Worm (Caenorhabditis elegans): ENCODE data around the gene F47D12.3.
A peak's percentile ranks its signal among the peaks of the same experiment; 100 is the strongest.

The F47D12.3 gene

ce11 chrIII:6303114-6303647 is 4.9 kb downstream of the F47D12.3 start, which contains the start of gene F47D12.9 (continued):
- TF ChIP-seq ZK337.2 (GFP tag; IDR thresholded peaks at IDR 0.05), result no peak
- TF ChIP-seq F44E2.7 (GFP tag; IDR thresholded peaks at IDR 0.05), result no peak
- TF ChIP-seq mdt-29 (GFP tag; IDR thresholded peaks at IDR 0.05), result no peak
- TF ChIP-seq ces-1 (GFP tag; optimal IDR thresholded peaks at IDR 0.05), result no peak
- TF ChIP-seq zip-2 (tag; optimal IDR thresholded peaks at IDR 0.05), result peak; percentile 12
- TF ChIP-seq zip-11 (GFP tag; IDR thresholded peaks at IDR 0.05), result no peak
- no peak; the same call in none of the 2 replicates for TF ChIP-seq tra-1 (GFP tag; IDR thresholded peaks at IDR 0.05)
- TF ChIP-seq mes-2 (tag; optimal IDR thresholded peaks at IDR 0.05; ENCODE audit: poor library complexity, severe bottlenecking), result peak; percentile 71
- no peak for TF ChIP-seq dmd-8 (GFP tag; IDR thresholded peaks at IDR 0.05)
- TF ChIP-seq madf-5 (GFP tag; IDR thresholded peaks at IDR 0.05), result no peak
- no peak for TF ChIP-seq attf-4 (tag; optimal IDR thresholded peaks at IDR 0.05)
- TF ChIP-seq ceh-28 (tag; optimal IDR thresholded peaks at IDR 0.05), result no peak
- TF ChIP-seq F26F4.8 (GFP tag; conservative IDR thresholded peaks at IDR 0.05), result no peak
- TF ChIP-seq gei-8 (GFP tag; optimal IDR thresholded peaks at IDR 0.05), result peak; percentile 32
- TF ChIP-seq egl-43 (GFP tag; IDR thresholded peaks at IDR 0.05), result peak; percentile 56; the same call in 1 of the 2 replicates
- no peak for TF ChIP-seq vab-7 (GFP tag; IDR thresholded peaks at IDR 0.05)
- peak; percentile 18; the same call in 1 of the 2 replicates for TF ChIP-seq set-16 (GFP tag; IDR thresholded peaks at IDR 0.05)
- TF ChIP-seq nhr-10 (tag; optimal IDR thresholded peaks at IDR 0.05), result no peak
- TF ChIP-seq dmd-9 (GFP tag; IDR thresholded peaks at IDR 0.05), result 0 out of 2 replicates have a peak, but pooled peaks have one; percentile 19
- peak; percentile 11 for TF ChIP-seq cey-2 (tag; optimal IDR thresholded peaks at IDR 0.05; ENCODE audit: borderline replicate concordance, insufficient read depth)
- TF ChIP-seq lir-3 (tag; optimal IDR thresholded peaks at IDR 0.05), result no peak
- peak; percentile 89 for TF ChIP-seq nhr-6 (tag; optimal IDR thresholded peaks at IDR 0.05)
- peak; percentile 72 for TF ChIP-seq nhr-11 (tag; optimal IDR thresholded peaks at IDR 0.05)
- TF ChIP-seq ztf-11 (tag; optimal IDR thresholded peaks at IDR 0.05), result no peak
- peak; percentile 12 for TF ChIP-seq jun-1 (tag; optimal IDR thresholded peaks at IDR 0.05)
- no peak for TF ChIP-seq daf-19 (GFP tag; conservative IDR thresholded peaks at IDR 0.05)
- TF ChIP-seq lsy-2 (tag; optimal IDR thresholded peaks at IDR 0.05), result peak; percentile 59 to 84
- peak; percentile 45 for TF ChIP-seq pqm-1 (tag; optimal IDR thresholded peaks at IDR 0.05)
- no peak for TF ChIP-seq lin-29 (GFP tag; IDR thresholded peaks at IDR 0.05)
- peak; percentile 72 for TF ChIP-seq ceh-20 (GFP tag; IDR thresholded peaks at IDR 0.05)
- TF ChIP-seq Y48G9A.11 (GFP tag; IDR thresholded peaks at IDR 0.05), result no peak
- no peak for TF ChIP-seq nhr-42 (GFP tag; IDR thresholded peaks at IDR 0.05)
- TF ChIP-seq dve-1 (tag; optimal IDR thresholded peaks at IDR 0.05; ENCODE audit: insufficient read depth), result peak; percentile 83
- TF ChIP-seq unc-130 (GFP tag; optimal IDR thresholded peaks at IDR 0.05), result no peak
- TF ChIP-seq fkh-10 (GFP tag; optimal IDR thresholded peaks at IDR 0.05), result no peak
- TF ChIP-seq D1046.2 (GFP tag; IDR thresholded peaks at IDR 0.05), result no peak
- TF ChIP-seq nhr-25 (tag; optimal IDR thresholded peaks at IDR 0.05; ENCODE audit: borderline replicate concordance, insufficient read depth), result peak; percentile 46
- TF ChIP-seq egl-27 (tag; optimal IDR thresholded peaks at IDR 0.05), result no peak
- no peak for TF ChIP-seq spr-1 (tag; optimal IDR thresholded peaks at IDR 0.05)
- no peak for TF ChIP-seq lin-15B (tag; optimal IDR thresholded peaks at IDR 0.05)
- TF ChIP-seq zfp-3 (GFP tag; conservative IDR thresholded peaks at IDR 0.05), result 0 out of 2 replicates have a peak, but pooled peaks have one; percentile 5
- no peak for TF ChIP-seq ctbp-1 (GFP tag; IDR thresholded peaks at IDR 0.05)
- peak in 1 of 2 experiments; percentile 80 for TF ChIP-seq unc-62 (GFP tag; optimal IDR thresholded peaks at IDR 0.05 in 1 of 2)
- no peak for TF ChIP-seq unc-62 (tag; optimal IDR thresholded peaks at IDR 0.05)
- TF ChIP-seq sdz-12 (GFP tag; optimal IDR thresholded peaks at IDR 0.05), result no peak
- TF ChIP-seq hlh-11 (tag; optimal IDR thresholded peaks at IDR 0.05), result peak; percentile 90
- no peak for TF ChIP-seq zag-1 (tag; optimal IDR thresholded peaks at IDR 0.05)
- TF ChIP-seq snpc-4 (tag; optimal IDR thresholded peaks at IDR 0.05), result no peak
- TF ChIP-seq pha-4 (GFP tag; IDR thresholded peaks at IDR 0.05), result no peak
- peak; percentile 76 for TF ChIP-seq pha-4 (tag; optimal IDR thresholded peaks at IDR 0.05)
- no peak for TF ChIP-seq daf-8 (GFP tag; IDR thresholded peaks at IDR 0.05)

Measured in whole organism, L4 larva.